Worm (Caenorhabditis elegans) whole organism, young adult: ENCODE results near the gene EEED8.13.
A peak's percentile ranks its signal among the peaks of the same experiment; 100 is the strongest.

ENCODE experiments used
- B0019.2 ChIP-seq: fragments of 200-800 bp; sonication (Bioruptor generic); conservative IDR thresholded peaks from 2 replicates; pipeline ENCODE4 v1.3.6; 2022; ENCODE audit warnings: missing genetic modification reagents, missing genetic modification characterization, missing compliant biosample characterization
- B0336.3 ChIP-seq: fragments of 200-800 bp; sonication (Bioruptor generic); IDR thresholded peaks from 2 replicates; pipeline ENCODE4 v1.3.6; 2022; ENCODE audit warnings: missing genetic modification characterization, missing compliant biosample characterization
- C17E4.6 ChIP-seq: fragments of 200-800 bp; sonication (Bioruptor generic); IDR thresholded peaks from 2 replicates; pipeline ENCODE4 v1.3.6; 2022; ENCODE audit warnings: missing genetic modification reagents, missing genetic modification characterization, missing compliant biosample characterization
- F33H1.4 ChIP-seq: fragments of 200-800 bp; sonication (Bioruptor generic); IDR thresholded peaks from 2 replicates; pipeline ENCODE4 v1.3.6; 2022; ENCODE audit warnings: missing genetic modification reagents, missing genetic modification characterization, missing compliant biosample characterization
- F37B4.10 ChIP-seq: fragments of 200-800 bp; sonication (Bioruptor generic); IDR thresholded peaks from 2 replicates; pipeline ENCODE4 v1.3.6; 2022; ENCODE audit warnings: missing genetic modification characterization, missing compliant biosample characterization
- F39B2.1 ChIP-seq: fragments of 200-800 bp; sonication (Bioruptor generic); IDR thresholded peaks from 2 replicates; pipeline ENCODE4 v1.3.6; 2022; ENCODE audit warnings: missing genetic modification reagents, missing genetic modification characterization, missing compliant biosample characterization
- F49E8.2 ChIP-seq: sonication (generic microtip); optimal IDR thresholded peaks from 3 replicates; lab custom pipeline; 2017; ENCODE audit warnings: missing genetic modification characterization, mild to moderate bottlenecking, missing compliant biosample characterization, antibody characterized with exemption, moderate library complexity; ENCODE audit not compliant: insufficient read depth
- F55B11.4 ChIP-seq: sonication (generic microtip); optimal IDR thresholded peaks from 2 replicates; lab custom pipeline; 2016; ENCODE audit warnings: missing compliant biosample characterization, missing genetic modification characterization, borderline replicate concordance; ENCODE audit not compliant: insufficient read depth
- Y79H2A.3 ChIP-seq: fragments of 200-800 bp; sonication (Bioruptor generic); conservative IDR thresholded peaks from 2 replicates; pipeline ENCODE4 v1.3.6; 2022; ENCODE audit warnings: missing genetic modification reagents, missing genetic modification characterization, missing compliant biosample characterization
- atf-7 ChIP-seq: sonication (generic microtip); optimal IDR thresholded peaks from 2 replicates; lab custom pipeline; 2017; ENCODE audit warnings: mild to moderate bottlenecking, missing genetic modification characterization, missing compliant biosample characterization
- attf-3 ChIP-seq: fragments of 200-800 bp; sonication (Bioruptor generic); conservative IDR thresholded peaks from 2 replicates; pipeline ENCODE4 v1.3.6; 2022; ENCODE audit warnings: missing genetic modification reagents, missing genetic modification characterization, missing compliant biosample characterization
- attf-6 ChIP-seq: fragments of 200-800 bp; sonication (Bioruptor generic); IDR thresholded peaks from 2 replicates; pipeline ENCODE4 v1.3.6; 2022; ENCODE audit warnings: missing genetic modification reagents, missing genetic modification characterization, missing compliant biosample characterization
- bed-2 ChIP-seq: fragments of 200-800 bp; sonication (Bioruptor generic); IDR thresholded peaks from 2 replicates; pipeline ENCODE4 v1.3.6; 2022; ENCODE audit warnings: missing genetic modification reagents, missing genetic modification characterization, missing compliant biosample characterization
- cebp-2 ChIP-seq: fragments of 200-800 bp; sonication (Bioruptor generic); IDR thresholded peaks from 2 replicates; pipeline ENCODE4 v1.3.6; 2022; ENCODE audit warnings: missing genetic modification characterization, missing compliant biosample characterization
- ceh-100 ChIP-seq: fragments of 200-800 bp; sonication (Bioruptor generic); IDR thresholded peaks from 2 replicates; pipeline ENCODE4 v1.3.6; 2022; ENCODE audit warnings: missing genetic modification reagents, missing genetic modification characterization, missing compliant biosample characterization
- ceh-27 ChIP-seq: fragments of 200-800 bp; sonication (Bioruptor generic); optimal IDR thresholded peaks from 2 replicates; lab custom pipeline; 2018; ENCODE audit warnings: mild to moderate bottlenecking, missing genetic modification characterization, moderate library complexity, missing compliant biosample characterization
- ceh-40 ChIP-seq: fragments of 200-800 bp; sonication (Bioruptor generic); IDR thresholded peaks from 2 replicates; pipeline ENCODE4 v1.3.6; 2022; ENCODE audit warnings: missing genetic modification characterization, missing compliant biosample characterization
- ceh-79 ChIP-seq: sonication (generic microtip); optimal IDR thresholded peaks from 2 replicates; lab custom pipeline; 2017; ENCODE audit warnings: mild to moderate bottlenecking, missing genetic modification characterization, missing compliant biosample characterization
- dpl-1 ChIP-seq: fragments of 150-350 bp; optimal IDR thresholded peaks from 2 replicates; lab custom pipeline; 2014; ENCODE audit warnings: missing biosample characterization, missing genetic modification reagents, missing genetic modification characterization
- efl-1 ChIP-seq: fragments of 150-350 bp; optimal IDR thresholded peaks from 2 replicates; lab custom pipeline; 2014; ENCODE audit warnings: missing biosample characterization, missing genetic modification reagents, missing genetic modification characterization
- egl-18 ChIP-seq: fragments of 200-800 bp; sonication (Bioruptor generic); IDR thresholded peaks from 2 replicates; pipeline ENCODE4 v1.3.6; 2022; ENCODE audit warnings: missing genetic modification reagents, missing genetic modification characterization, missing compliant biosample characterization
- egl-44 ChIP-seq: fragments of 200-800 bp; sonication (Bioruptor generic); IDR thresholded peaks from 2 replicates; pipeline ENCODE4 v1.3.6; 2022; ENCODE audit warnings: missing genetic modification reagents, missing genetic modification characterization, missing compliant biosample characterization
- ekl-4 ChIP-seq: fragments of 200-800 bp; sonication (Bioruptor generic); IDR thresholded peaks from 2 replicates; pipeline ENCODE4 v1.3.6; 2022; ENCODE audit warnings: missing genetic modification reagents, missing genetic modification characterization, missing compliant biosample characterization
- ets-4 ChIP-seq: fragments of 200-800 bp; sonication (Bioruptor generic); optimal IDR thresholded peaks from 2 replicates; lab custom pipeline; 2018; ENCODE audit warnings: mild to moderate bottlenecking, missing genetic modification characterization, missing compliant biosample characterization
- him-1 ChIP-seq: sonication (generic microtip); optimal IDR thresholded peaks from 2 replicates; lab custom pipeline; 2016; ENCODE audit warnings: missing genotype, missing genetic modification reagents, missing genetic modification characterization, missing compliant biosample characterization
- hmg-1.2 ChIP-seq: fragments of 200-800 bp; sonication (Bioruptor generic); IDR thresholded peaks from 2 replicates; pipeline ENCODE4 v1.3.6; 2022; ENCODE audit warnings: missing genetic modification reagents, missing genetic modification characterization, missing compliant biosample characterization
- hrde-1 ChIP-seq: sonication (generic microtip); optimal IDR thresholded peaks from 2 replicates; lab custom pipeline; 2016; ENCODE audit warnings: missing genetic modification characterization, mild to moderate bottlenecking, missing compliant biosample characterization, moderate library complexity, missing genotype, missing genetic modification reagents, borderline replicate concordance
- lag-1 ChIP-seq: fragments of 200-800 bp; sonication (Bioruptor generic); IDR thresholded peaks from 2 replicates; pipeline ENCODE4 v1.3.6; 2022; ENCODE audit warnings: missing genetic modification reagents, missing genetic modification characterization, missing compliant biosample characterization
- let-526 ChIP-seq: fragments of 200-800 bp; sonication (Bioruptor generic); IDR thresholded peaks from 2 replicates; pipeline ENCODE4 v1.3.6; 2022; ENCODE audit warnings: missing genetic modification reagents, missing genetic modification characterization, missing compliant biosample characterization
- lin-54 ChIP-seq: fragments of 200-800 bp; sonication (Bioruptor generic); optimal IDR thresholded peaks from 2 replicates; lab custom pipeline; 2018; ENCODE audit warnings: mild to moderate bottlenecking, missing genetic modification characterization, missing compliant biosample characterization
- lir-1 ChIP-seq: fragments of 200-800 bp; sonication (Bioruptor generic); conservative IDR thresholded peaks from 2 replicates; pipeline ENCODE4 v1.3.6; 2022; ENCODE audit warnings: missing genetic modification reagents, missing genetic modification characterization, missing compliant biosample characterization
- mcd-1 ChIP-seq: fragments of 200-800 bp; sonication (Bioruptor generic); IDR thresholded peaks from 2 replicates; pipeline ENCODE4 v1.3.6; 2022; ENCODE audit warnings: missing genetic modification reagents, missing genetic modification characterization, missing compliant biosample characterization
- mel-28 ChIP-seq: sonication (generic microtip); optimal IDR thresholded peaks from 2 replicates; lab custom pipeline; 2016; ENCODE audit warnings: borderline replicate concordance, mild to moderate bottlenecking, missing genetic modification characterization, missing compliant biosample characterization
- mxl-1 ChIP-seq: sonication (generic microtip); optimal IDR thresholded peaks from 2 replicates; lab custom pipeline; 2016; ENCODE audit warnings: missing genetic modification characterization, missing compliant biosample characterization
- nhr-90 ChIP-seq: sonication (generic microtip); optimal IDR thresholded peaks from 2 replicates; lab custom pipeline; 2016; ENCODE audit warnings: missing genotype, mild to moderate bottlenecking, missing genetic modification characterization, missing compliant biosample characterization
- rcor-1 ChIP-seq: fragments of 200-800 bp; sonication (Bioruptor generic); IDR thresholded peaks from 2 replicates; pipeline ENCODE4 v1.3.6; 2022; ENCODE audit warnings: missing genetic modification reagents, missing genetic modification characterization, missing compliant biosample characterization
- rpc-1 ChIP-seq, 2 experiments: fragments of 150-350 bp in 1 of 2; sonication (generic microtip) in 1 of 2; optimal IDR thresholded peaks; 2 replicates each; lab custom pipeline; 2014 to 2018; ENCODE audit warnings: missing biosample characterization in 1 of 2, missing genetic modification characterization in 1 of 2, missing genetic modification reagents in 1 of 2, missing genotype in 1 of 2
- snpc-1.1 ChIP-seq: sonication (generic microtip); optimal IDR thresholded peaks from 2 replicates; lab custom pipeline; 2017; ENCODE audit warnings: missing genetic modification characterization, mild to moderate bottlenecking, missing compliant biosample characterization, antibody characterized with exemption, moderate library complexity, missing genotype, missing genetic modification reagents; ENCODE audit not compliant: insufficient read depth
- snpc-1.3 ChIP-seq: sonication (generic microtip); optimal IDR thresholded peaks from 2 replicates; lab custom pipeline; 2017; ENCODE audit warnings: missing genetic modification characterization, mild to moderate bottlenecking, missing compliant biosample characterization, antibody characterized with exemption, moderate library complexity, missing genotype, missing genetic modification reagents; ENCODE audit not compliant: insufficient read depth
- snpc-4 ChIP-seq, 5 experiments: fragments of 150-350 bp in 1 of 5; sonication (generic microtip) in 4 of 5; optimal IDR thresholded peaks; 2 replicates each; lab custom pipeline; 2014 to 2018; ENCODE audit warnings: missing genetic modification characterization in 5 of 5, missing biosample characterization in 3 of 5, antibody characterized with exemption in 2 of 5, mild to moderate bottlenecking in 2 of 5, missing compliant biosample characterization in 2 of 5, missing genotype in 2 of 5, moderate library complexity in 2 of 5, missing genetic modification reagents in 1 of 5
- tbx-9 ChIP-seq: sonication (generic microtip); optimal IDR thresholded peaks from 2 replicates; lab custom pipeline; 2016; ENCODE audit warnings: borderline replicate concordance, missing genetic modification characterization, inconsistent platforms, missing compliant biosample characterization
- tlf-1 ChIP-seq: fragments of 200-800 bp; sonication (Bioruptor generic); optimal IDR thresholded peaks from 2 replicates; lab custom pipeline; 2018; ENCODE audit warnings: mild to moderate bottlenecking, missing genetic modification characterization, missing compliant biosample characterization
- zim-3 ChIP-seq: sonication (generic microtip); optimal IDR thresholded peaks from 2 replicates; lab custom pipeline; 2017; ENCODE audit warnings: mild to moderate bottlenecking, missing genetic modification characterization, moderate library complexity, missing compliant biosample characterization
- ztf-22 ChIP-seq: fragments of 200-800 bp; sonication (Bioruptor generic); optimal IDR thresholded peaks from 2 replicates; lab custom pipeline; 2018; ENCODE audit warnings: mild to moderate bottlenecking, missing genetic modification characterization, moderate library complexity, missing compliant biosample characterization
- ztf-26 ChIP-seq: sonication (generic microtip); optimal IDR thresholded peaks from 2 replicates; lab custom pipeline; 2017; ENCODE audit warnings: missing genetic modification characterization, missing compliant biosample characterization
- ztf-3 ChIP-seq: fragments of 200-800 bp; sonication (Bioruptor generic); optimal IDR thresholded peaks from 2 replicates; lab custom pipeline; 2018; ENCODE audit warnings: mild to moderate bottlenecking, missing genetic modification characterization, missing compliant biosample characterization

EEED8.13 gene

ce11 chrII:5420947-5421614 is 8.7 kb upstream of the EEED8.13 start, which contains the start of gene tofu-6 (continued):
- TF ChIP-seq lag-1 (GFP tag; lab: Robert Waterston, UW): no peak
- TF ChIP-seq ets-4 (GFP tag; lab: Kevin White, UChicago): no peak
- 0 out of 2 replicates have a peak, but pooled peaks have one; percentile 32 for TF ChIP-seq hmg-1.2 (GFP tag; lab: Robert Waterston, UW)
- TF ChIP-seq let-526: no peak
- TF ChIP-seq mxl-1: no peak
- TF ChIP-seq F49E8.2 (tag; lab: Kevin White, UChicago): peak; percentile 43
- TF ChIP-seq mcd-1 (GFP tag; lab: Robert Waterston, UW): peak; percentile 87
- no peak for TF ChIP-seq ceh-27 (GFP tag; lab: Kevin White, UChicago)
- TF ChIP-seq atf-7 (tag; lab: Kevin White, UChicago): no peak
- TF ChIP-seq ceh-79 (tag; lab: Kevin White, UChicago): no peak
- TF ChIP-seq lir-1 (GFP tag; lab: Robert Waterston, UW): no peak
- TF ChIP-seq snpc-1.3 (tag; lab: Kevin White, UChicago): peak; percentile 36
- peak; percentile 24 for TF ChIP-seq snpc-1.1
- no peak for TF ChIP-seq egl-44
- TF ChIP-seq him-1: peak; percentile 69
- TF ChIP-seq F33H1.4 (GFP tag; lab: Robert Waterston, UW): peak; percentile 78
- 0 out of 2 replicates have a peak, but pooled peaks have one; percentile 15 for TF ChIP-seq attf-3 (GFP tag; lab: Robert Waterston, UW)
- peak; percentile 39 for TF ChIP-seq tlf-1 (GFP tag; lab: Kevin White, UChicago)
- no peak for TF ChIP-seq ztf-26 (tag; lab: Kevin White, UChicago)
- no peak for TF ChIP-seq Y79H2A.3 (GFP tag; lab: Robert Waterston, UW)
- TF ChIP-seq attf-6: no peak
- no peak for TF ChIP-seq bed-2
- TF ChIP-seq tbx-9: no peak
- TF ChIP-seq ztf-22: no peak
- TF ChIP-seq F39B2.1: no peak
- TF ChIP-seq rpc-1 (optimal IDR thresholded peaks at IDR 0.05; lab: Kevin White, UChicago): no peak
- TF ChIP-seq rpc-1 (tag; optimal IDR thresholded peaks at IDR 0.05; lab: Kevin White, UChicago): no peak
- no peak for TF ChIP-seq rcor-1 (GFP tag; lab: Robert Waterston, UW)
- no peak for TF ChIP-seq F55B11.4 (tag; lab: Kevin White, UChicago)
- no peak for TF ChIP-seq nhr-90 (tag; lab: Kevin White, UChicago)
- TF ChIP-seq ceh-40: no peak
- TF ChIP-seq B0336.3 (GFP tag; lab: Robert Waterston, UW): 0 out of 2 replicates have a peak, but pooled peaks have one; percentile 25
- no peak for TF ChIP-seq hrde-1 (tag; lab: Kevin White, UChicago)
- no peak for TF ChIP-seq cebp-2
- TF ChIP-seq egl-18 (GFP tag; lab: Robert Waterston, UW): no peak
- no peak for TF ChIP-seq snpc-4 (GFP tag; optimal IDR thresholded peaks at IDR 0.05; lab: Kevin White, UChicago)
- peak in 1 of 4 experiments; percentile 5 for TF ChIP-seq snpc-4 (tag; optimal IDR thresholded peaks at IDR 0.05; lab: Kevin White, UChicago)
- peak; percentile 26; the same call in 1 of the 2 replicates for TF ChIP-seq ceh-100 (GFP tag; lab: Robert Waterston, UW)
- no peak for TF ChIP-seq ztf-3 (GFP tag; lab: Kevin White, UChicago)
- TF ChIP-seq efl-1 (GFP tag; lab: Kevin White, UChicago): peak; percentile 95
- TF ChIP-seq dpl-1 (GFP tag; lab: Kevin White, UChicago): peak; percentile 83
- TF ChIP-seq lin-54 (GFP tag; lab: Kevin White, UChicago): peak; percentile 55
- no peak for TF ChIP-seq F37B4.10 (GFP tag; lab: Robert Waterston, UW)
- TF ChIP-seq mel-28: no peak
- TF ChIP-seq C17E4.6 (GFP tag; lab: Robert Waterston, UW): no peak
- no peak for TF ChIP-seq ekl-4 (GFP tag; lab: Robert Waterston, UW)
- TF ChIP-seq B0019.2 (GFP tag; lab: Robert Waterston, UW): 0 out of 2 replicates have a peak, but pooled peaks have one; percentile 59
- no peak for TF ChIP-seq zim-3 (tag; lab: Kevin White, UChicago)
